Worm (Caenorhabditis elegans) whole organism, L4/young adult: ENCODE results near the gene C02F5.5.

Experiments
- W03F9.2 ChIP-seq: fragments of 150-350 bp; optimal IDR thresholded peaks from 2 replicates; lab custom pipeline; 2014; ENCODE audit warnings: missing biosample characterization, missing genetic modification characterization
- dao-5 ChIP-seq: sonication (generic microtip); optimal IDR thresholded peaks from 2 replicates; lab custom pipeline; 2016; ENCODE audit warnings: missing genotype, missing genetic modification characterization, moderate library complexity, missing compliant biosample characterization
- him-1 ChIP-seq: sonication (generic microtip); optimal IDR thresholded peaks from 2 replicates; lab custom pipeline; 2016; ENCODE audit warnings: missing genotype, missing genetic modification reagents, missing genetic modification characterization, missing compliant biosample characterization

- TF ChIP-seq him-1 (no peak), dao-5 (tag; lab: Kevin White, UChicago) (no peak), W03F9.2 (tag; lab: Kevin White, UChicago) (no peak)
Observed at ce11 chrIII:8240247-8240646, 4.3 kb downstream of the C02F5.5 start.
